Fruit fly (Drosophila melanogaster): Measurements from ENCODE around the gene CG32246.

The CG32246 gene

dm6 chr3L:4618865-4619496 lies 2.0 kb upstream of the CG32246 start:
- TF ChIP-seq CG34367 (tag; optimal IDR thresholded peaks at IDR 0.05) = no peak
- TF ChIP-seq CG8301 (tag; optimal IDR thresholded peaks at IDR 0.05) = peak; percentile 8
- TF ChIP-seq CG4496 (GFP tag; IDR thresholded peaks at IDR 0.05) = no peak
- TF ChIP-seq CG15710 (tag; optimal IDR thresholded peaks at IDR 0.05) = no peak
- no peak for TF ChIP-seq CG9948 (tag; optimal IDR thresholded peaks at IDR 0.05)
- peak; percentile 23 for TF ChIP-seq CG8159 (tag; optimal IDR thresholded peaks at IDR 0.05)

- TF ChIP-seq rn (GFP tag; IDR thresholded peaks at IDR 0.05) (no peak), fd96Ca (GFP tag; IDR thresholded peaks at IDR 0.05) (peak; percentile 30; the same call in 1 of the 3 replicates), CG14655 (GFP tag; optimal IDR thresholded peaks at IDR 0.05) (peak; percentile 46), CG8159 (tag; optimal IDR thresholded peaks at IDR 0.05) (peak; percentile 67), CG13204 (GFP tag; optimal IDR thresholded peaks at IDR 0.05) (peak; percentile 64), Pif1A (GFP tag; optimal IDR thresholded peaks at IDR 0.05) (peak; percentile 61), Ets98B (GFP tag; IDR thresholded peaks at IDR 0.05) (peak; percentile 22; the same call in 1 of the 2 replicates), Snoo (tag; optimal IDR thresholded peaks at IDR 0.05) (peak; percentile 48), CG32121 (GFP tag; IDR thresholded peaks at IDR 0.05) (0 out of 2 replicates have a peak, but pooled peaks have one; percentile 19), CG34367 (tag; optimal IDR thresholded peaks at IDR 0.05) (peak; percentile 43), CG10348 (GFP tag; IDR thresholded peaks at IDR 0.05) (no peak), CG17806 (tag; optimal IDR thresholded peaks at IDR 0.05) (peak; percentile 63), EcR (GFP tag; optimal IDR thresholded peaks at IDR 0.05) (no peak), CG4496 (GFP tag; IDR thresholded peaks at IDR 0.05) (no peak; the same call in 2 of the 3 replicates), Pif1B (GFP tag; optimal IDR thresholded peaks at IDR 0.05) (peak; percentile 29), D1 (tag; optimal IDR thresholded peaks at IDR 0.05) (no peak), CG8301 (tag; optimal IDR thresholded peaks at IDR 0.05) (peak; percentile 29), CG12605 (GFP tag; IDR thresholded peaks at IDR 0.05) (peak; percentile 53; the same call in 1 of the 2 replicates), gl (tag; optimal IDR thresholded peaks at IDR 0.05) (peak; percentile 3), CG15710 (tag; optimal IDR thresholded peaks at IDR 0.05) (peak; percentile 63), CG9948 (tag; optimal IDR thresholded peaks at IDR 0.05) (peak; percentile 66)
Measured at dm6 chr3L:4619497-4620211, 1.4 kb upstream of the CG32246 start.

dm6 chr3L:4623035-4623580 lies 2.1 kb downstream of the CG32246 start:
- TF ChIP-seq CG10348 (GFP tag; IDR thresholded peaks at IDR 0.05) = no peak
- TF ChIP-seq CG9948 (tag; optimal IDR thresholded peaks at IDR 0.05) = no peak
- TF ChIP-seq Pif1A (GFP tag; optimal IDR thresholded peaks at IDR 0.05) = no peak
- peak; percentile 33 for TF ChIP-seq EcR (GFP tag; optimal IDR thresholded peaks at IDR 0.05)

- TF ChIP-seq CG4496 (GFP tag; IDR thresholded peaks at IDR 0.05) (peak; percentile 65; the same call in 2 of the 3 replicates), Pif1A (GFP tag; optimal IDR thresholded peaks at IDR 0.05) (peak; percentile 60), CG8159 (tag; optimal IDR thresholded peaks at IDR 0.05) (peak; percentile 61), fd96Ca (GFP tag; IDR thresholded peaks at IDR 0.05) (peak; percentile 59; the same call in 1 of the 3 replicates), CG17806 (tag; optimal IDR thresholded peaks at IDR 0.05) (peak; percentile 35), Snoo (tag; optimal IDR thresholded peaks at IDR 0.05) (no peak), gl (tag; optimal IDR thresholded peaks at IDR 0.05) (peak; percentile 25), D1 (tag; optimal IDR thresholded peaks at IDR 0.05) (peak; percentile 31), CG8301 (tag; optimal IDR thresholded peaks at IDR 0.05) (peak; percentile 76), CG34367 (tag; optimal IDR thresholded peaks at IDR 0.05) (peak; percentile 44), CG9948 (tag; optimal IDR thresholded peaks at IDR 0.05) (peak; percentile 48), CG12605 (GFP tag; IDR thresholded peaks at IDR 0.05) (no peak), CG32121 (GFP tag; IDR thresholded peaks at IDR 0.05) (peak; percentile 61), CG13204 (GFP tag; optimal IDR thresholded peaks at IDR 0.05) (no peak), CG14655 (GFP tag; optimal IDR thresholded peaks at IDR 0.05) (peak; percentile 83), Pif1B (GFP tag; optimal IDR thresholded peaks at IDR 0.05) (peak; percentile 44), EcR (GFP tag; optimal IDR thresholded peaks at IDR 0.05) (no peak), CG15710 (tag; optimal IDR thresholded peaks at IDR 0.05) (peak; percentile 69), Ets98B (GFP tag; IDR thresholded peaks at IDR 0.05) (peak; percentile 37; the same call in 1 of the 2 replicates), CG10348 (GFP tag; IDR thresholded peaks at IDR 0.05) (no peak), rn (GFP tag; IDR thresholded peaks at IDR 0.05) (no peak; the same call in 1 of the 2 replicates)
Measured at dm6 chr3L:4623870-4624269, 2.9 kb downstream of the CG32246 start.

dm6 chr3L:4624371-4625154 lies 3.5 kb downstream of the CG32246 start:
- peak; percentile 65 for TF ChIP-seq rn (GFP tag; IDR thresholded peaks at IDR 0.05)
- peak; percentile 81 for TF ChIP-seq CG17806 (tag; optimal IDR thresholded peaks at IDR 0.05)
- TF ChIP-seq gl (tag; optimal IDR thresholded peaks at IDR 0.05) = peak; percentile 64
- peak; percentile 70; the same call in 1 of the 2 replicates for TF ChIP-seq CG10348 (GFP tag; IDR thresholded peaks at IDR 0.05)
- peak; percentile 95 for TF ChIP-seq CG8301 (tag; optimal IDR thresholded peaks at IDR 0.05)
- TF ChIP-seq CG15710 (tag; optimal IDR thresholded peaks at IDR 0.05) = peak; percentile 88
- TF ChIP-seq CG12605 (GFP tag; IDR thresholded peaks at IDR 0.05) = peak; percentile 76
- peak; percentile 89 for TF ChIP-seq Ets98B (GFP tag; IDR thresholded peaks at IDR 0.05)
- peak; percentile 80 for TF ChIP-seq Pif1B (GFP tag; optimal IDR thresholded peaks at IDR 0.05)
- peak; percentile 90 for TF ChIP-seq EcR (GFP tag; optimal IDR thresholded peaks at IDR 0.05)
- peak; percentile 93 for TF ChIP-seq CG32121 (GFP tag; IDR thresholded peaks at IDR 0.05)
- TF ChIP-seq CG9948 (tag; optimal IDR thresholded peaks at IDR 0.05) = peak; percentile 89
- TF ChIP-seq fd96Ca (GFP tag; IDR thresholded peaks at IDR 0.05) = peak; percentile 70; the same call in 2 of the 3 replicates
- peak; percentile 68 for TF ChIP-seq CG13204 (GFP tag; optimal IDR thresholded peaks at IDR 0.05)
- TF ChIP-seq CG34367 (tag; optimal IDR thresholded peaks at IDR 0.05) = peak; percentile 84
- TF ChIP-seq CG14655 (GFP tag; optimal IDR thresholded peaks at IDR 0.05) = peak; percentile 96
- peak; percentile 71 for TF ChIP-seq D1 (tag; optimal IDR thresholded peaks at IDR 0.05)
- TF ChIP-seq CG4496 (GFP tag; IDR thresholded peaks at IDR 0.05) = peak; percentile 91
- TF ChIP-seq CG8159 (tag; optimal IDR thresholded peaks at IDR 0.05) = peak; percentile 88
- peak; percentile 88 for TF ChIP-seq Pif1A (GFP tag; optimal IDR thresholded peaks at IDR 0.05)
- TF ChIP-seq Snoo (tag; optimal IDR thresholded peaks at IDR 0.05) = peak; percentile 64

All from whole organism, pupa.